Fruit fly (Drosophila melanogaster): ENCODE data around the gene sturkopf.

Gene sturkopf

DNA sequence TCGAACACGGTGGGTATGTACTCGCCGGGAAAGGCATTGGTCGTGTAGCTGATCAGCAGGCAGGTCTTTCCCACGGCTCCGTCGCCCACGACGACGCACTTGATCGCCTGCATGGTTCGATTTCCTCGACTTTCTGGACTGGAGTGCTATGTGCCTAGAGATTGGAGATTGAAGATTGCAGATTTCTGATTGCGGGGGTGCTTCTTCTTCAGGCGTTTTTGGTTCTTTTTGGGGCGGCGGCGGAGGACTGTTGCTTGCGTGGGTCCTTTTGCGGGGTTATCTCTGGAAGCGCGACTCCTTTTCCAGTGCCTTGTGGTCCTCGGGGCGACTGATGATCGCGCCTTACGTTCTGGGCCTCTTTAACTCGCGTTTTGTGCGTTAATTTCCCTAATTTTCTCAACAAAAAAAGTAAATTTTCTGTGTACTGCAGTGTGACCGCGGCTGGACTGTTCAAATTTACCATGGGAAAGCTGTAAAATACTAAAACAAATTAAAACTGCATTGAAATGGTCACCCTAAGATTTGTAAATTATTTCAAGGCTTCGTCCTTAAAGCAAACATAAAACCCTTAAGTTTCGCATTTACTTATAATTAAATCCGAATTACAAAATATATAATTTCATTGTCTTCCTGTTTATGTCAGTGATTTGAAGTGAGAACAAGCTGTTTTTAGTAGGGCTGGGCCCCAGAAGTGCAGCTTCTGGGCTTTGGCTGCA is 10.8 kb downstream of the sturkopf start, which contains the start of the genes Rac1 and Acat2 (continued):
- TF ChIP-seq Bteb2 (GFP tag; optimal IDR thresholded peaks at IDR 0.05) (no peak), CG3281 (GFP tag; optimal IDR thresholded peaks at IDR 0.05) (no peak), btn (GFP tag; optimal IDR thresholded peaks at IDR 0.05) (no peak), CG15696 (tag; optimal IDR thresholded peaks at IDR 0.05) (no peak), YL-1 (GFP tag; optimal IDR thresholded peaks at IDR 0.05) (peak; percentile 90), HHEX (GFP tag; optimal IDR thresholded peaks at IDR 0.05) (no peak), CG11085 (GFP tag; IDR thresholded peaks at IDR 0.05) (no peak), kay (GFP tag; optimal IDR thresholded peaks at IDR 0.05) (no peak), CG16863 (GFP tag; optimal IDR thresholded peaks at IDR 0.05) (no peak), odd (GFP tag; optimal IDR thresholded peaks at IDR 0.05) (no peak), CG2116 (GFP tag; optimal IDR thresholded peaks at IDR 0.05) (peak; percentile 32), Poxn (GFP tag; IDR thresholded peaks at IDR 0.05) (no peak), dmrt99B (tag; optimal IDR thresholded peaks at IDR 0.05) (no peak), CG13424 (tag; optimal IDR thresholded peaks at IDR 0.05) (no peak), slp2 (GFP tag; optimal IDR thresholded peaks at IDR 0.05) (no peak), CG6813 (GFP tag; optimal IDR thresholded peaks at IDR 0.05) (no peak), NC2β (GFP tag; optimal IDR thresholded peaks at IDR 0.05) (peak; percentile 5), z (GFP tag; IDR thresholded peaks at IDR 0.05) (no peak), ci (GFP tag; IDR thresholded peaks at IDR 0.05) (no peak), CG10274 (GFP tag; optimal IDR thresholded peaks at IDR 0.05) (no peak), Trl (optimal IDR thresholded peaks at IDR 0.05) (no peak), Trl (GFP tag; optimal IDR thresholded peaks at IDR 0.05) (no peak), CG7963 (GFP tag; IDR thresholded peaks at IDR 0.05; ENCODE audit: partially characterized antibody) (no peak), pzg (GFP tag; optimal IDR thresholded peaks at IDR 0.05) (peak; percentile 85), CG7839 (tag; optimal IDR thresholded peaks at IDR 0.05) (no peak), HLH54F (GFP tag; optimal IDR thresholded peaks at IDR 0.05) (no peak), Hey (tag; optimal IDR thresholded peaks at IDR 0.05) (no peak), CG4360 (GFP tag; IDR thresholded peaks at IDR 0.05) (no peak), nau (GFP tag; optimal IDR thresholded peaks at IDR 0.05) (no peak), croc (GFP tag; conservative IDR thresholded peaks at IDR 0.05) (no peak), CG6683 (GFP tag; optimal IDR thresholded peaks at IDR 0.05) (no peak), eve (GFP tag; optimal IDR thresholded peaks at IDR 0.05) (no peak), CG4404 (GFP tag; IDR thresholded peaks at IDR 0.05) (no peak), Doc2 (GFP tag; IDR thresholded peaks at IDR 0.05) (no peak), lola (GFP tag; optimal IDR thresholded peaks at IDR 0.05) (peak in 1 of 3 experiments; percentile 9), disco-r (GFP tag; optimal IDR thresholded peaks at IDR 0.05) (no peak), CG9876 (GFP tag; optimal IDR thresholded peaks at IDR 0.05) (no peak), Sox102F (GFP tag; optimal IDR thresholded peaks at IDR 0.05) (no peak), CG10209 (GFP tag; optimal IDR thresholded peaks at IDR 0.05) (no peak), Hand (GFP tag; optimal IDR thresholded peaks at IDR 0.05) (no peak), Abd-B (GFP tag; optimal IDR thresholded peaks at IDR 0.05) (peak; percentile 56), CG6854 (GFP tag; optimal IDR thresholded peaks at IDR 0.05) (no peak), tgo (GFP tag; IDR thresholded peaks at IDR 0.05) (no peak), Dp (GFP tag; optimal IDR thresholded peaks at IDR 0.05) (peak; percentile 76), CG12391 (tag; optimal IDR thresholded peaks at IDR 0.05) (peak; percentile 57), CG12155 (GFP tag; optimal IDR thresholded peaks at IDR 0.05) (no peak), Nf-YA (GFP tag; IDR thresholded peaks at IDR 0.05) (no peak), cas (GFP tag; IDR thresholded peaks at IDR 0.05) (no peak), NfI (GFP tag; optimal IDR thresholded peaks at IDR 0.05) (no peak), CG3726 (GFP tag; IDR thresholded peaks at IDR 0.05) (no peak)

Data from whole organism, embryonic.